Fruit fly (Drosophila melanogaster) whole organism, prepupa: ENCODE results near the gene CG31921.

Experiments
- Blimp-1 ChIP-seq: fragments of 200-800 bp; sonication (Bioruptor generic); optimal IDR thresholded peaks from 3 replicates; lab custom pipeline; 2017; ENCODE audit warnings: missing biosample characterization, missing genetic modification characterization, mild to moderate bottlenecking, moderate library complexity, missing genetic modification reagents
- CG10631 ChIP-seq: fragments of 200-800 bp; sonication (Bioruptor generic); optimal IDR thresholded peaks from 2 replicates; lab custom pipeline; 2016; ENCODE audit warnings: missing biosample characterization, missing genetic modification characterization
- CG10669 ChIP-seq: fragments of 200-800 bp; sonication (Bioruptor generic); optimal IDR thresholded peaks from 3 replicates; lab custom pipeline; 2018; ENCODE audit warnings: missing biosample characterization, mild to moderate bottlenecking, missing genetic modification characterization, moderate library complexity
- CG11294 ChIP-seq: fragments of 200-800 bp; sonication (Bioruptor generic); IDR thresholded peaks from 2 replicates; pipeline ENCODE4 v1.3.6; 2022; ENCODE audit warnings: missing biosample characterization, missing genetic modification characterization
- CG15336 ChIP-seq: fragments of 200-800 bp; sonication (Bioruptor generic); IDR thresholded peaks from 2 replicates; pipeline ENCODE4 v1.3.6; 2022; ENCODE audit warnings: missing biosample characterization, missing genetic modification characterization
- CG1621 ChIP-seq: fragments of 200-800 bp; sonication (Bioruptor generic); optimal IDR thresholded peaks from 3 replicates; lab custom pipeline; 2018; ENCODE audit warnings: missing biosample characterization, mild to moderate bottlenecking, missing genetic modification characterization
- CG16779 ChIP-seq: fragments of 200-800 bp; sonication (Bioruptor generic); optimal IDR thresholded peaks from 3 replicates; lab custom pipeline; 2017; ENCODE audit warnings: missing biosample characterization, mild to moderate bottlenecking, missing genetic modification characterization
- CG31627 ChIP-seq: fragments of 200-800 bp; sonication (Bioruptor generic); optimal IDR thresholded peaks from 3 replicates; lab custom pipeline; 2016; ENCODE audit warnings: missing biosample characterization, missing genetic modification characterization
- CG32006 ChIP-seq: fragments of 200-800 bp; sonication (Bioruptor generic); optimal IDR thresholded peaks from 3 replicates; lab custom pipeline; 2017; ENCODE audit warnings: missing biosample characterization, mild to moderate bottlenecking, missing genetic modification characterization
- CG34406 ChIP-seq: fragments of 200-800 bp; sonication (Bioruptor generic); optimal IDR thresholded peaks from 3 replicates; lab custom pipeline; 2016; ENCODE audit warnings: missing biosample characterization, missing genetic modification characterization
- CG3919 ChIP-seq: fragments of 200-800 bp; sonication (Bioruptor generic); optimal IDR thresholded peaks from 3 replicates; lab custom pipeline; 2016; ENCODE audit warnings: missing biosample characterization, missing genetic modification characterization
- CG6808 ChIP-seq: fragments of 200-800 bp; sonication (Bioruptor generic); optimal IDR thresholded peaks from 3 replicates; lab custom pipeline; 2017; ENCODE audit warnings: missing biosample characterization, missing genetic modification characterization, mild to moderate bottlenecking, moderate library complexity, missing genetic modification reagents
- CG6854 ChIP-seq: fragments of 200-800 bp; sonication (Bioruptor generic); optimal IDR thresholded peaks from 2 replicates; lab custom pipeline; 2017; ENCODE audit warnings: missing biosample characterization, mild to moderate bottlenecking, missing genetic modification characterization
- CG7368 ChIP-seq: fragments of 200-800 bp; sonication (Bioruptor generic); optimal IDR thresholded peaks from 3 replicates; lab custom pipeline; 2016; ENCODE audit warnings: missing biosample characterization, missing genetic modification characterization
- CG8119 ChIP-seq: fragments of 200-800 bp; sonication (Bioruptor generic); IDR thresholded peaks from 3 replicates; pipeline ENCODE4 v1.3.6; 2022; ENCODE audit warnings: missing biosample characterization, missing genetic modification characterization
- CG8319 ChIP-seq: fragments of 200-800 bp; sonication (Bioruptor generic); optimal IDR thresholded peaks from 3 replicates; lab custom pipeline; 2016; ENCODE audit warnings: missing biosample characterization, missing genetic modification characterization
- CG8632 ChIP-seq: fragments of 200-800 bp; sonication (Bioruptor generic); optimal IDR thresholded peaks from 3 replicates; lab custom pipeline; 2016; ENCODE audit warnings: missing biosample characterization, missing genetic modification characterization
- Eip75B ChIP-seq: fragments of 200-800 bp; sonication (Bioruptor generic); optimal IDR thresholded peaks from 3 replicates; lab custom pipeline; 2016; ENCODE audit warnings: missing biosample characterization, missing genetic modification characterization
- Eip78C ChIP-seq: fragments of 200-800 bp; sonication (Bioruptor generic); peaks from one replicate; lab custom pipeline; 2016; ENCODE audit warnings: missing biosample characterization, missing genetic modification characterization
- Eip93F ChIP-seq: fragments of 200-800 bp; sonication (Bioruptor generic); optimal IDR thresholded peaks from 2 replicates; lab custom pipeline; 2016; ENCODE audit warnings: missing biosample characterization, mild to moderate bottlenecking, missing genetic modification characterization
- Ets96B ChIP-seq: fragments of 200-800 bp; optimal IDR thresholded peaks from 2 replicates; lab custom pipeline; 2019; ENCODE audit warnings: missing biosample characterization, mild to moderate bottlenecking, missing genetic modification characterization, moderate library complexity
- Hr38 ChIP-seq: sonication (Bioruptor generic); optimal IDR thresholded peaks from 2 replicates; lab custom pipeline; 2016; ENCODE audit warnings: missing biosample characterization, missing genetic modification characterization
- Hr39 ChIP-seq: fragments of 200-800 bp; sonication (Bioruptor generic); optimal IDR thresholded peaks from 2 replicates; lab custom pipeline; 2016; ENCODE audit warnings: missing biosample characterization, missing genetic modification characterization
- Hr4 ChIP-seq: fragments of 200-800 bp; sonication (Bioruptor generic); optimal IDR thresholded peaks from 3 replicates; lab custom pipeline; 2016; ENCODE audit warnings: missing biosample characterization, missing genetic modification characterization
- Met ChIP-seq: fragments of 200-800 bp; sonication (Bioruptor generic); optimal IDR thresholded peaks from 3 replicates; lab custom pipeline; 2016; ENCODE audit warnings: missing biosample characterization, missing genetic modification characterization
- OdsH ChIP-seq: fragments of 200-800 bp; sonication (Bioruptor generic); optimal IDR thresholded peaks from 3 replicates; lab custom pipeline; 2016; ENCODE audit warnings: missing biosample characterization, missing genetic modification characterization
- Sox15 ChIP-seq: fragments of 200-800 bp; sonication (Bioruptor generic); optimal IDR thresholded peaks from 3 replicates; lab custom pipeline; 2016; ENCODE audit warnings: missing biosample characterization, missing genetic modification characterization
- achi ChIP-seq: fragments of 200-800 bp; sonication (Bioruptor generic); optimal IDR thresholded peaks from 3 replicates; lab custom pipeline; 2016; ENCODE audit warnings: missing biosample characterization, missing genetic modification characterization
- dac ChIP-seq: fragments of 200-800 bp; sonication (Bioruptor generic); optimal IDR thresholded peaks from 2 replicates; lab custom pipeline; 2017; ENCODE audit warnings: missing biosample characterization, mild to moderate bottlenecking, missing genetic modification characterization
- eg ChIP-seq: fragments of 200-800 bp; sonication (Bioruptor generic); IDR thresholded peaks from 3 replicates; pipeline ENCODE4 v1.3.6; 2022; ENCODE audit warnings: missing biosample characterization, missing genetic modification characterization
- fd59A ChIP-seq: fragments of 200-800 bp; sonication (Bioruptor generic); optimal IDR thresholded peaks from 2 replicates; lab custom pipeline; 2017; ENCODE audit warnings: missing biosample characterization, mild to moderate bottlenecking, missing genetic modification characterization, missing genetic modification reagents
- fkh ChIP-seq: fragments of 200-800 bp; sonication (Bioruptor generic); optimal IDR thresholded peaks from 3 replicates; lab custom pipeline; 2017; ENCODE audit warnings: missing biosample characterization, mild to moderate bottlenecking, missing genetic modification characterization, moderate library complexity
- lz ChIP-seq: fragments of 200-800 bp; sonication (Bioruptor generic); optimal IDR thresholded peaks from 3 replicates; lab custom pipeline; 2016; ENCODE audit warnings: missing biosample characterization, missing genetic modification characterization
- net ChIP-seq: fragments of 200-800 bp; sonication (Bioruptor generic); optimal IDR thresholded peaks from 3 replicates; lab custom pipeline; 2016; ENCODE audit warnings: missing biosample characterization, missing genetic modification characterization
- pdm3 ChIP-seq: fragments of 200-800 bp; sonication (Bioruptor generic); optimal IDR thresholded peaks from 3 replicates; lab custom pipeline; 2016; ENCODE audit warnings: missing biosample characterization, missing genetic modification characterization
- spab ChIP-seq: fragments of 200-800 bp; sonication (Bioruptor generic); optimal IDR thresholded peaks from 2 replicates; lab custom pipeline; 2017; ENCODE audit warnings: missing biosample characterization, mild to moderate bottlenecking, missing genetic modification characterization, missing genetic modification reagents
- ss ChIP-seq, 2 experiments: fragments of 200-800 bp; sonication (Bioruptor generic); optimal IDR thresholded peaks; 2 replicates in 1 of 2; 3 replicates in 1 of 2; lab custom pipeline; 2017 to 2018; ENCODE audit warnings: mild to moderate bottlenecking in 2 of 2, missing biosample characterization in 2 of 2, missing genetic modification characterization in 2 of 2, moderate library complexity in 1 of 2
- svp ChIP-seq: fragments of 200-800 bp; sonication (Bioruptor generic); peaks from one replicate; lab custom pipeline; 2016; ENCODE audit warnings: missing biosample characterization, missing genetic modification characterization
- topi ChIP-seq: fragments of 200-800 bp; sonication (Bioruptor generic); optimal IDR thresholded peaks from 3 replicates; lab custom pipeline; 2016; ENCODE audit warnings: missing biosample characterization, missing genetic modification characterization

Gene CG31921

DNA sequence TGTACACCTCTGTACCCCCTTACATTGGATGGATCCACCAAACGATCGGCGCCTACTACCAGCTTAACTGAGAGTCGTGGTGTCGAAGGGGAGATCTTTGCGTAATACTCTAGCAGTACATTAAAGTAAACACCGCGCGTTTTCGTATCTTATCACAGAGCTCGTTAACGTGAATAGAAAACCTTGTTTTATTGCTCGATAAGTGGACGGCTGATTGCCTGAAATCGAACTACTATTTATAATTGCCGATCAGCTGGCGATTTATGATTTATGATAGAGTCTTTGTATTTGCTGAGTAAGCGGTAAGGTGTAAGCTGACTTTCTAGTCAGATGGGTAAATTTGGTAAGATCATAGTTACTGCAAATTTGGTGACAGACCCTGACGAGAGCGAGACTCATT, 9.2 kb downstream of the CG31921 start:
- TF ChIP-seq eg (no peak), CG10631 (GFP tag; lab: Kevin White, UChicago) (no peak), ss (GFP tag; optimal IDR thresholded peaks at IDR 0.05; lab: Kevin White, UChicago) (no peak), svp (GFP tag; lab: Kevin White, UChicago) (no peak), CG8119 (no peak), OdsH (GFP tag; lab: Kevin White, UChicago) (no peak), CG8319 (no peak), dac (GFP tag; lab: Kevin White, UChicago) (no peak), CG31627 (no peak), CG6854 (GFP tag; lab: Kevin White, UChicago) (no peak), Hr38 (GFP tag; lab: Kevin White, UChicago) (no peak), Hr39 (GFP tag; lab: Kevin White, UChicago) (no peak), Eip75B (GFP tag; lab: Kevin White, UChicago) (no peak), net (GFP tag; lab: Kevin White, UChicago) (no peak), Blimp-1 (GFP tag; lab: Kevin White, UChicago) (no peak), Sox15 (GFP tag; lab: Kevin White, UChicago) (no peak), achi (GFP tag; lab: Kevin White, UChicago) (no peak), CG32006 (GFP tag; lab: Kevin White, UChicago) (no peak), CG15336 (GFP tag; lab: Robert Waterston, UW) (no peak), CG16779 (tag; lab: Kevin White, UChicago) (no peak)

DNA sequence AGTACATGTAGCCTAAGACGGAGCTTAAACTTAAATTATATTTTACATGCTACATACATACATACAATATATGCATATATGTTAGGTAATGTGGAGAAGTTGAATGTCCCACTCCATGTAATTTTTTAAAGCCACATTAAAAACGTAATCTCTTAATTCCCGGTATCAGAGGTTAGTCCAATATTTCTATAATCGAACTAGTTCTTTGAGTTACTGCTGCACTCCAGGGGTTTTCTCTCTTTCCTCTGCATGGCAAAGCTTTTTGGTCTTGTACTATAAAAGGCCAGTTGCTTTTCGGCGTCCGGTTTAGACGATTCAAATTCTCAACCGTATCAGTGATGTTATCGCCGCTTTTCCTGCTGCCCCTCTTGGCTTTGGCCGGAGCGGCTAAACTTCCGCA, 10.3 kb downstream of the CG31921 start, which contains the start of gene CG33127:
Gene CG33127 (plus strand): TSS at position 309 of the 400 bp plus-strand sequence.
- TF ChIP-seq pdm3 (GFP tag; lab: Kevin White, UChicago) (no peak), Hr39 (GFP tag; lab: Kevin White, UChicago) (no peak), CG1621 (tag; lab: Kevin White, UChicago) (no peak)

- TF ChIP-seq CG6854 (GFP tag; lab: Kevin White, UChicago) (no peak), fd59A (GFP tag; lab: Kevin White, UChicago) (no peak), Hr39 (GFP tag; lab: Kevin White, UChicago) (no peak), CG8119 (no peak), CG11294 (GFP tag; lab: Robert Waterston, UW) (no peak), ss (GFP tag; optimal IDR thresholded peaks at IDR 0.05; lab: Kevin White, UChicago) (no peak), pdm3 (GFP tag; lab: Kevin White, UChicago) (no peak), CG3919 (no peak), Ets96B (tag; lab: Kevin White, UChicago) (no peak), lz (GFP tag; lab: Kevin White, UChicago) (no peak), CG7368 (GFP tag; lab: Kevin White, UChicago) (no peak), CG8632 (no peak)
These were observed 11.0 kb downstream of the CG31921 start, which contains the start of gene CG11911 for dm6 chr2L:321148-321547. Gene CG11911, minus strand, starts transcription at chr2L:321248.

DNA sequence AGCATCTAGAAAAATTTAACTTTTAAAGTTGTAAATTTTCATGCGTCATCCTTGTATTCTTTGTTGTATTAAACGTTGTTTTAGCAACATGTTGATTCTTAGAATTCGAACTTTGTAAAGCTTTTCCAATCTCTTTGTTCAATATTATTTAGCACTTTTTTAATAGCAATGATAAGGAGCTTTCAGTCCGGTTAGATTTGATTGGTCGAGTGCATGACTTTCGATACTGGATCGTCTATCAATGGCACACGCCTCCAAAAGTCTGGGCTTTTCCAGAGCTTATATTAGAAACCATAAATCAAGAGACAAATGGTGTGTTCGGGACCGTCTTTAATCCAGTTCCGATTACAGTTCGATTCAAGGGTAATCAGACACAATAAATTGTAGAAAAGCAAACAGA, 12.4 kb downstream of the CG31921 start:
- TF ChIP-seq svp (GFP tag; lab: Kevin White, UChicago): no peak
- no peak for TF ChIP-seq OdsH (GFP tag; lab: Kevin White, UChicago)
- TF ChIP-seq Eip78C (GFP tag; lab: Kevin White, UChicago): no peak
- TF ChIP-seq topi (GFP tag; lab: Kevin White, UChicago): no peak
- no peak for TF ChIP-seq fkh (GFP tag; lab: Kevin White, UChicago)
- no peak for TF ChIP-seq Hr39 (GFP tag; lab: Kevin White, UChicago)
- no peak for TF ChIP-seq Hr4
- TF ChIP-seq Met (GFP tag; lab: Kevin White, UChicago): no peak
- TF ChIP-seq CG6808 (GFP tag; lab: Kevin White, UChicago): no peak
- TF ChIP-seq CG10669 (GFP tag; lab: Kevin White, UChicago): no peak
- no peak for TF ChIP-seq spab (GFP tag; lab: Kevin White, UChicago)
- TF ChIP-seq CG8119: no peak
- TF ChIP-seq CG15336 (GFP tag; lab: Robert Waterston, UW): no peak
- no peak for TF ChIP-seq CG1621 (tag; lab: Kevin White, UChicago)
- no peak for TF ChIP-seq Eip75B (GFP tag; lab: Kevin White, UChicago)
- TF ChIP-seq CG34406 (GFP tag; lab: Kevin White, UChicago): no peak
- TF ChIP-seq Eip93F (GFP tag; lab: Kevin White, UChicago): no peak
- TF ChIP-seq pdm3 (GFP tag; lab: Kevin White, UChicago): no peak
- no peak for TF ChIP-seq CG8632
- no peak for TF ChIP-seq Hr38 (GFP tag; lab: Kevin White, UChicago)
